Worm (Caenorhabditis elegans) whole organism, late embryonic: ENCODE data around the gene mau-8.

Source experiments
- K02D7.2 ChIP-seq: sonication (generic microtip); optimal IDR thresholded peaks from 2 replicates; lab custom pipeline; 2017; ENCODE audit warnings: mild to moderate bottlenecking, missing genetic modification characterization, missing compliant biosample characterization
- ceh-14 ChIP-seq: sonication (generic microtip); optimal IDR thresholded peaks from 2 replicates; lab custom pipeline; 2016; ENCODE audit warnings: missing genotype, missing genetic modification characterization, missing compliant biosample characterization
- ceh-9 ChIP-seq: sonication (generic microtip); optimal IDR thresholded peaks from 2 replicates; lab custom pipeline; 2016; ENCODE audit warnings: mild to moderate bottlenecking, missing genetic modification characterization, inconsistent platforms, missing compliant biosample characterization
- elt-2 ChIP-seq: sonication (generic microtip); optimal IDR thresholded peaks from 2 replicates; lab custom pipeline; 2016; ENCODE audit warnings: missing genetic modification reagents, missing genetic modification characterization, missing compliant biosample characterization
- hlh-30 ChIP-seq: sonication (generic microtip); optimal IDR thresholded peaks from 2 replicates; lab custom pipeline; 2017; ENCODE audit warnings: antibody characterized with exemption, missing genetic modification characterization, missing compliant biosample characterization; ENCODE audit not compliant: insufficient read depth
- nfya-1 ChIP-seq: sonication (generic microtip); optimal IDR thresholded peaks from 2 replicates; lab custom pipeline; 2017; ENCODE audit warnings: missing genetic modification characterization, mild to moderate bottlenecking, missing compliant biosample characterization, antibody characterized with exemption, moderate library complexity
- pha-4 ChIP-seq: fragments of 150-350 bp; optimal IDR thresholded peaks from 2 replicates; lab custom pipeline; 2018; ENCODE audit warnings: missing biosample characterization, missing genetic modification reagents, missing genetic modification characterization
- pqm-1 ChIP-seq: sonication (generic microtip); optimal IDR thresholded peaks from 2 replicates; lab custom pipeline; 2016; ENCODE audit warnings: missing genetic modification characterization, missing compliant biosample characterization
- ref-2 ChIP-seq: sonication (generic microtip); optimal IDR thresholded peaks from 2 replicates; lab custom pipeline; 2016; ENCODE audit warnings: missing genetic modification characterization, missing compliant biosample characterization
- sox-2 ChIP-seq: fragments of 200-800 bp; sonication (Bioruptor generic); IDR thresholded peaks from 2 replicates; pipeline ENCODE4 v1.3.6; 2022; ENCODE audit warnings: missing genetic modification reagents, missing genetic modification characterization, missing compliant biosample characterization
- tbx-7 ChIP-seq: sonication (generic microtip); optimal IDR thresholded peaks from 2 replicates; lab custom pipeline; 2016; ENCODE audit warnings: missing genotype, missing genetic modification characterization, missing compliant biosample characterization
- unc-3 ChIP-seq, 2 experiments: fragments of 200-800 bp in 1 of 2; sonication (Bioruptor generic) in 1 of 2; sonication (generic microtip) in 1 of 2; conservative IDR thresholded peaks in 1 of 2; optimal IDR thresholded peaks in 1 of 2; 2 replicates each; pipeline versions ENCODE4 v1.3.6 to Lab custom; 2016 to 2022; ENCODE audit warnings: missing compliant biosample characterization in 2 of 2, missing genetic modification characterization in 2 of 2, missing genetic modification reagents in 1 of 2

ce11 chrIV:13342555-13342954 lies 35.3 kb upstream of the mau-8 start, which contains the start of gene W02A2.5:
- TF ChIP-seq K02D7.2 (tag; lab: Kevin White, UChicago) (no peak), unc-3 (GFP tag; conservative IDR thresholded peaks at IDR 0.05; lab: Robert Waterston, UW) (no peak), unc-3 (tag; optimal IDR thresholded peaks at IDR 0.05; lab: Kevin White, UChicago) (no peak), pha-4 (tag; lab: Kevin White, UChicago) (no peak), sox-2 (GFP tag; lab: Robert Waterston, UW) (no peak), hlh-30 (no peak), nfya-1 (tag; lab: Kevin White, UChicago) (no peak), ceh-9 (tag; lab: Kevin White, UChicago) (no peak), ceh-14 (tag; lab: Kevin White, UChicago) (no peak), pqm-1 (no peak), tbx-7 (no peak), elt-2 (tag; lab: Kevin White, UChicago) (no peak), ref-2 (no peak)
